Worm (Caenorhabditis elegans) whole organism, L4/young adult: ENCODE results near the gene aos-1.

Experiments used
- W03F9.2 ChIP-seq: fragments of 150-350 bp; optimal IDR thresholded peaks from 2 replicates; lab custom pipeline; 2014; ENCODE audit warnings: missing biosample characterization, missing genetic modification characterization
- dao-5 ChIP-seq: sonication (generic microtip); optimal IDR thresholded peaks from 2 replicates; lab custom pipeline; 2016; ENCODE audit warnings: missing genotype, missing genetic modification characterization, moderate library complexity, missing compliant biosample characterization
- him-1 ChIP-seq: sonication (generic microtip); optimal IDR thresholded peaks from 2 replicates; lab custom pipeline; 2016; ENCODE audit warnings: missing genotype, missing genetic modification reagents, missing genetic modification characterization, missing compliant biosample characterization

- TF ChIP-seq him-1 (tag; lab: Kevin White, UChicago) (no peak), dao-5 (tag; lab: Kevin White, UChicago) (no peak), W03F9.2 (tag; lab: Kevin White, UChicago) (no peak)
These were observed 24.7 kb downstream of the aos-1 start, which contains the start of gene C08B6.2 for ce11 chrV:10105412-10105811.
